Worm (Caenorhabditis elegans): Measurements from ENCODE around the gene C06G4.4.

C06G4.4 gene

ce11 chrIII:7973968-7974607 lies 3.5 kb downstream of the C06G4.4 start (continued):
- TF ChIP-seq unc-39 (tag; optimal IDR thresholded peaks at IDR 0.05) (no peak), unc-62 (GFP tag; optimal IDR thresholded peaks at IDR 0.05 in 1 of 2) (no peak), unc-62 (tag; optimal IDR thresholded peaks at IDR 0.05) (no peak), nhr-10 (tag; optimal IDR thresholded peaks at IDR 0.05) (no peak), dpl-1 (GFP tag; optimal IDR thresholded peaks at IDR 0.05) (no peak), spr-1 (tag; optimal IDR thresholded peaks at IDR 0.05) (no peak), ceh-20 (GFP tag; IDR thresholded peaks at IDR 0.05) (no peak), skn-1 (tag; optimal IDR thresholded peaks at IDR 0.05) (no peak), ceh-28 (tag; optimal IDR thresholded peaks at IDR 0.05) (no peak), saeg-2 (GFP tag; IDR thresholded peaks at IDR 0.05) (no peak), mes-2 (tag; optimal IDR thresholded peaks at IDR 0.05; ENCODE audit: poor library complexity, severe bottlenecking) (no peak), nhr-237 (tag; optimal IDR thresholded peaks at IDR 0.05) (no peak), Y5F2A.4 (GFP tag; optimal IDR thresholded peaks at IDR 0.05) (no peak), mep-1 (tag; optimal IDR thresholded peaks at IDR 0.05) (peak; percentile 65), madf-5 (GFP tag; IDR thresholded peaks at IDR 0.05) (0 out of 4 replicates have a peak, but pooled peaks of 1 of the 2 experiments have one; percentile 38), mdt-29 (GFP tag; IDR thresholded peaks at IDR 0.05) (no peak), dmd-9 (GFP tag; IDR thresholded peaks at IDR 0.05) (no peak), F37D6.2 (tag; optimal IDR thresholded peaks at IDR 0.05) (no peak), lin-39 (tag; optimal IDR thresholded peaks at IDR 0.05) (no peak), ctbp-1 (GFP tag; IDR thresholded peaks at IDR 0.05) (0 out of 2 replicates have a peak, but pooled peaks have one; percentile 7), aha-1 (tag) (no peak), tra-1 (GFP tag; IDR thresholded peaks at IDR 0.05) (no peak), aly-2 (tag; optimal IDR thresholded peaks at IDR 0.05) (no peak), snpc-4 (tag; optimal IDR thresholded peaks at IDR 0.05) (no peak), zfp-2 (tag; optimal IDR thresholded peaks at IDR 0.05) (no peak), tag-97 (GFP tag; IDR thresholded peaks at IDR 0.05) (no peak), ZK337.2 (GFP tag; IDR thresholded peaks at IDR 0.05) (no peak), rbr-2 (tag; optimal IDR thresholded peaks at IDR 0.05) (no peak), nhr-76 (tag; optimal IDR thresholded peaks at IDR 0.05) (no peak), R02D3.7 (tag; optimal IDR thresholded peaks at IDR 0.05) (no peak), hif-1 (tag; optimal IDR thresholded peaks at IDR 0.05) (no peak), zfp-3 (GFP tag; conservative IDR thresholded peaks at IDR 0.05) (no peak), nhr-6 (tag; optimal IDR thresholded peaks at IDR 0.05) (peak; percentile 16), F44E2.7 (GFP tag; IDR thresholded peaks at IDR 0.05) (no peak), daf-8 (GFP tag; IDR thresholded peaks at IDR 0.05) (no peak), Y105C5A.15 (GFP tag; IDR thresholded peaks at IDR 0.05) (no peak), nhr-42 (GFP tag; IDR thresholded peaks at IDR 0.05) (no peak), nhr-77 (tag; optimal IDR thresholded peaks at IDR 0.05) (no peak), vab-7 (GFP tag; IDR thresholded peaks at IDR 0.05) (no peak), unc-130 (GFP tag; optimal IDR thresholded peaks at IDR 0.05) (no peak), ztf-11 (tag; optimal IDR thresholded peaks at IDR 0.05) (no peak), set-16 (GFP tag; IDR thresholded peaks at IDR 0.05) (no peak), arid-1 (GFP tag; conservative IDR thresholded peaks at IDR 0.05) (0 out of 2 replicates have a peak, but pooled peaks have one; percentile 10), lsy-2 (tag; optimal IDR thresholded peaks at IDR 0.05) (peak in 1 of 2 experiments; percentile 28), dmd-8 (GFP tag; IDR thresholded peaks at IDR 0.05) (no peak), zag-1 (tag; optimal IDR thresholded peaks at IDR 0.05) (no peak), nhr-48 (tag; optimal IDR thresholded peaks at IDR 0.05) (no peak), fos-1 (tag; optimal IDR thresholded peaks at IDR 0.05) (no peak), ceh-44 (GFP tag; IDR thresholded peaks at IDR 0.05) (no peak), gei-8 (GFP tag; optimal IDR thresholded peaks at IDR 0.05) (no peak), daf-19 (GFP tag; conservative IDR thresholded peaks at IDR 0.05) (no peak), nhr-41 (GFP tag; IDR thresholded peaks at IDR 0.05) (no peak)

Measured in whole organism, L4 larva.